Worm (Caenorhabditis elegans): Measurements from ENCODE around the gene unc-4.

- TF ChIP-seq ceh-36 (tag; optimal IDR thresholded peaks at IDR 0.05) (no peak), ama-1 (optimal IDR thresholded peaks at IDR 0.05) (no peak), flt-1 (GFP tag; IDR thresholded peaks at IDR 0.05) (no peak), aly-1 (tag; optimal IDR thresholded peaks at IDR 0.05) (no peak), tbx-11 (GFP tag; IDR thresholded peaks at IDR 0.05) (no peak)
Measured at ce11 chrII:9948662-9949061, 48.5 kb upstream of the unc-4 start.

All from whole organism, early embryonic.